Fruit fly (Drosophila melanogaster) whole organism, embryonic: ENCODE measurements around the gene mbt.

Experiments
- Awh ChIP-seq: fragments of 200-800 bp; sonication (Bioruptor generic); IDR thresholded peaks from 2 replicates; pipeline ENCODE4, ENCODE4 v1.3.6; 2022; ENCODE audit warnings: missing biosample characterization, missing genetic modification characterization
- CG11247 ChIP-seq: fragments of 200-800 bp; sonication (Bioruptor generic); IDR thresholded peaks from 2 replicates; pipeline ENCODE4 v1.3.6; 2022; ENCODE audit warnings: missing biosample characterization, missing genetic modification characterization
- CG12659 ChIP-seq: fragments of 200-800 bp; sonication (Bioruptor generic); optimal IDR thresholded peaks from 3 replicates; lab custom pipeline; 2017; ENCODE audit warnings: mild to moderate bottlenecking, missing biosample characterization, missing genetic modification reagents, missing genetic modification characterization
- CG12744 ChIP-seq: fragments of 200-800 bp; sonication (Bioruptor generic); optimal IDR thresholded peaks from 2 replicates; lab custom pipeline; 2016; ENCODE audit warnings: missing biosample characterization, missing genetic modification characterization
- CG15479 ChIP-seq: fragments of 200-800 bp; sonication (Bioruptor generic); optimal IDR thresholded peaks from 3 replicates; lab custom pipeline; 2019; ENCODE audit warnings: missing biosample characterization, mild to moderate bottlenecking, missing genetic modification characterization, moderate library complexity
- CG16779 ChIP-seq: fragments of 200-800 bp; sonication (Bioruptor generic); IDR thresholded peaks from 2 replicates; pipeline ENCODE4 v1.3.6; 2022; ENCODE audit warnings: missing biosample characterization, missing genetic modification characterization
- CG16813 ChIP-seq: fragments of 200-800 bp; sonication (Bioruptor generic); IDR thresholded peaks from 3 replicates; pipeline ENCODE4 v1.3.6; 2022; ENCODE audit warnings: missing biosample characterization, missing genetic modification characterization; ENCODE audit not compliant: partially characterized antibody
- CG17361 ChIP-seq: fragments of 200-800 bp; sonication (Bioruptor generic); IDR thresholded peaks from 3 replicates; pipeline ENCODE4 v1.3.6; 2022; ENCODE audit warnings: missing biosample characterization, missing genetic modification characterization
- CG17385 ChIP-seq: fragments of 200-800 bp; sonication (Bioruptor generic); optimal IDR thresholded peaks from 3 replicates; lab custom pipeline; 2018; ENCODE audit warnings: missing biosample characterization, mild to moderate bottlenecking, missing genetic modification characterization
- CG17802 ChIP-seq: fragments of 200-800 bp; sonication (Bioruptor generic); optimal IDR thresholded peaks from 2 replicates; lab custom pipeline; 2018; ENCODE audit warnings: missing biosample characterization, mild to moderate bottlenecking, missing genetic modification characterization, moderate library complexity
- CG18262 ChIP-seq: fragments of 200-800 bp; optimal IDR thresholded peaks from 3 replicates; lab custom pipeline; 2019; ENCODE audit warnings: missing biosample characterization, mild to moderate bottlenecking, missing genetic modification characterization, moderate library complexity
- CG2116 ChIP-seq: fragments of 200-800 bp; sonication (Bioruptor generic); optimal IDR thresholded peaks from 3 replicates; lab custom pipeline; 2018; ENCODE audit warnings: missing biosample characterization, mild to moderate bottlenecking, missing genetic modification characterization
- CG2678 ChIP-seq: fragments of 200-800 bp; sonication (Bioruptor generic); optimal IDR thresholded peaks from 3 replicates; lab custom pipeline; 2019; ENCODE audit warnings: missing biosample characterization, mild to moderate bottlenecking, missing genetic modification characterization, moderate library complexity
- CG2875 ChIP-seq: fragments of 200-800 bp; sonication (Bioruptor generic); optimal IDR thresholded peaks from 2 replicates; lab custom pipeline; 2017; ENCODE audit warnings: missing biosample characterization, mild to moderate bottlenecking, missing genetic modification characterization, missing genetic modification reagents
- CG34224 ChIP-seq: fragments of 200-800 bp; sonication (Bioruptor generic); IDR thresholded peaks from 3 replicates; pipeline ENCODE4 v1.3.6; 2022; ENCODE audit warnings: missing biosample characterization, missing genetic modification characterization; ENCODE audit not compliant: partially characterized antibody
- CG3847 ChIP-seq: fragments of 200-800 bp; sonication (Bioruptor generic); IDR thresholded peaks from 2 replicates; pipeline ENCODE4 v1.3.6; 2022; ENCODE audit warnings: missing biosample characterization, missing genetic modification characterization
- CG5245 ChIP-seq: fragments of 200-800 bp; sonication (Bioruptor generic); optimal IDR thresholded peaks from 3 replicates; lab custom pipeline; 2016; ENCODE audit warnings: missing biosample characterization, missing genetic modification characterization
- CG8944 ChIP-seq: fragments of 200-800 bp; sonication (Bioruptor generic); optimal IDR thresholded peaks from 3 replicates; lab custom pipeline; 2016; ENCODE audit warnings: missing biosample characterization, missing genetic modification characterization
- CG9437 ChIP-seq: fragments of 200-800 bp; sonication (Bioruptor generic); optimal IDR thresholded peaks from 2 replicates; lab custom pipeline; 2018; ENCODE audit warnings: missing biosample characterization, mild to moderate bottlenecking, missing genetic modification characterization
- CG9609 ChIP-seq: fragments of 200-800 bp; sonication (Bioruptor generic); optimal IDR thresholded peaks from 3 replicates; lab custom pipeline; 2016; ENCODE audit warnings: missing biosample characterization, missing genetic modification characterization
- Drgx ChIP-seq: fragments of 200-800 bp; sonication (Bioruptor generic); IDR thresholded peaks from 2 replicates; pipeline ENCODE4 v1.3.6; 2022; ENCODE audit warnings: missing biosample characterization, missing genetic modification characterization
- H15 ChIP-seq: fragments of 200-800 bp; sonication (Bioruptor generic); IDR thresholded peaks from 3 replicates; pipeline ENCODE4 v1.3.6; 2022; ENCODE audit warnings: missing biosample characterization, missing genetic modification characterization
- Hr51 ChIP-seq, 2 experiments: fragments of 200-800 bp; sonication (Bioruptor generic); optimal IDR thresholded peaks; 2 replicates in 1 of 2; 3 replicates in 1 of 2; lab custom pipeline; 2016 to 2018; ENCODE audit warnings: missing biosample characterization in 2 of 2, missing genetic modification characterization in 2 of 2, mild to moderate bottlenecking in 1 of 2, moderate library complexity in 1 of 2
- Med ChIP-seq: fragments of 200-800 bp; sonication (Bioruptor generic); peaks from one replicate; lab custom pipeline; 2016; ENCODE audit warnings: missing biosample characterization, missing genetic modification characterization, mild to moderate bottlenecking, inconsistent platforms, moderate library complexity
- Optix ChIP-seq: fragments of 200-800 bp; sonication (Bioruptor generic); IDR thresholded peaks from 3 replicates; pipeline ENCODE4 v1.3.6; 2022; ENCODE audit warnings: missing biosample characterization, missing genetic modification characterization
- PHDP ChIP-seq: fragments of 200-800 bp; sonication (Bioruptor generic); optimal IDR thresholded peaks from 3 replicates; lab custom pipeline; 2018; ENCODE audit warnings: missing biosample characterization, mild to moderate bottlenecking, missing genetic modification characterization, moderate library complexity
- Pdp1 ChIP-seq, 2 experiments: fragments of 200-800 bp; sonication (Bioruptor generic); optimal IDR thresholded peaks; 3 replicates each; lab custom pipeline; 2016; ENCODE audit warnings: missing biosample characterization in 2 of 2, missing genetic modification characterization in 2 of 2, mild to moderate bottlenecking in 1 of 2, moderate library complexity in 1 of 2
- ato ChIP-seq: fragments of 200-800 bp; sonication (Bioruptor generic); IDR thresholded peaks from 2 replicates; pipeline ENCODE4 v1.3.6; 2022; ENCODE audit warnings: missing biosample characterization, missing genetic modification characterization; ENCODE audit not compliant: partially characterized antibody
- br ChIP-seq: fragments of >200 bp; optimal IDR thresholded peaks from 2 replicates; lab custom pipeline; 2017
- cas ChIP-seq: fragments of 200-800 bp; sonication (Bioruptor generic); IDR thresholded peaks from 2 replicates; pipeline ENCODE4 v1.3.6; 2022; ENCODE audit warnings: missing biosample characterization, missing genetic modification characterization
- da ChIP-seq: fragments of 200-800 bp; sonication (Bioruptor generic); optimal IDR thresholded peaks from 2 replicates; lab custom pipeline; 2016; ENCODE audit warnings: missing biosample characterization, missing genetic modification characterization
- dmrt99B ChIP-seq: fragments of 200-800 bp; sonication (Bioruptor generic); optimal IDR thresholded peaks from 2 replicates; lab custom pipeline; 2018; ENCODE audit warnings: missing biosample characterization, mild to moderate bottlenecking, missing genetic modification characterization, moderate library complexity
- dysf ChIP-seq: fragments of 200-800 bp; sonication (Bioruptor generic); IDR thresholded peaks from 3 replicates; pipeline ENCODE4 v1.3.6; 2022; ENCODE audit warnings: missing biosample characterization, missing genetic modification characterization
- ems ChIP-seq: fragments of 200-800 bp; sonication (Bioruptor generic); optimal IDR thresholded peaks from 3 replicates; lab custom pipeline; 2016; ENCODE audit warnings: missing biosample characterization, missing genetic modification characterization
- esg ChIP-seq: fragments of 200-800 bp; sonication (Bioruptor generic); conservative IDR thresholded peaks from 2 replicates; pipeline ENCODE4 v1.3.6; 2022; ENCODE audit warnings: missing biosample characterization, missing genetic modification characterization
- gem ChIP-seq: fragments of 200-800 bp; sonication (Bioruptor generic); optimal IDR thresholded peaks from 2 replicates; lab custom pipeline; 2019; ENCODE audit warnings: missing biosample characterization, mild to moderate bottlenecking, missing genetic modification characterization, moderate library complexity
- gfzf ChIP-seq: fragments of 200-800 bp; sonication (Bioruptor generic); optimal IDR thresholded peaks from 2 replicates; lab custom pipeline; 2016; ENCODE audit warnings: missing biosample characterization, mild to moderate bottlenecking, missing genetic modification characterization, moderate library complexity
- grau ChIP-seq: fragments of 200-800 bp; optimal IDR thresholded peaks from 3 replicates; lab custom pipeline; 2019; ENCODE audit warnings: missing biosample characterization, mild to moderate bottlenecking, missing genetic modification characterization, moderate library complexity
- hkb ChIP-seq, 2 experiments: fragments of 200-800 bp in 1 of 2; fragments of >200 bp in 1 of 2; sonication (Bioruptor generic) in 1 of 2; IDR thresholded peaks in 1 of 2; optimal IDR thresholded peaks in 1 of 2; 2 replicates each; pipeline versions ENCODE4 v1.3.6 to Lab custom; 2017 to 2022; ENCODE audit warnings: missing biosample characterization in 1 of 2, missing genetic modification characterization in 1 of 2
- inv ChIP-seq: fragments of 200-800 bp; sonication (Bioruptor generic); IDR thresholded peaks from 2 replicates; pipeline ENCODE4 v1.3.6; 2022; ENCODE audit warnings: missing biosample characterization, missing genetic modification characterization; ENCODE audit not compliant: partially characterized antibody
- jing ChIP-seq: fragments of 200-800 bp; sonication (Bioruptor generic); optimal IDR thresholded peaks from 2 replicates; lab custom pipeline; 2018; ENCODE audit warnings: missing biosample characterization, mild to moderate bottlenecking, missing genetic modification characterization
- knrl ChIP-seq: fragments of 200-800 bp; sonication (Bioruptor generic); IDR thresholded peaks from 3 replicates; pipeline ENCODE4 v1.3.6; 2022; ENCODE audit warnings: missing biosample characterization, missing genetic modification characterization; ENCODE audit not compliant: partially characterized antibody
- lbe ChIP-seq: fragments of 200-800 bp; sonication (Bioruptor generic); optimal IDR thresholded peaks from 2 replicates; lab custom pipeline; 2016; ENCODE audit warnings: missing biosample characterization, mild to moderate bottlenecking, missing genetic modification characterization
- pan ChIP-seq, 4 experiments: fragments of >200 bp in 3 of 4; fragments of 200-800 bp in 1 of 4; sonication (Bioruptor generic) in 1 of 4; optimal IDR thresholded peaks in 3 of 4; IDR thresholded peaks in 1 of 4; 2 replicates each; pipeline versions ENCODE4 v1.3.6 to Lab custom; 2017 to 2022; ENCODE audit warnings: missing biosample characterization in 2 of 4, missing genetic modification characterization in 2 of 4, mixed read lengths in 1 of 4
- repo ChIP-seq: fragments of 200-800 bp; sonication (Bioruptor generic); optimal IDR thresholded peaks from 2 replicates; lab custom pipeline; 2016; ENCODE audit warnings: missing biosample characterization, missing genetic modification characterization
- scrt ChIP-seq: fragments of 200-800 bp; sonication (Bioruptor generic); optimal IDR thresholded peaks from 2 replicates; lab custom pipeline; 2018; ENCODE audit warnings: missing biosample characterization, mild to moderate bottlenecking, missing genetic modification characterization, moderate library complexity
- sisA ChIP-seq: fragments of 200-800 bp; sonication (Bioruptor generic); IDR thresholded peaks from 2 replicates; pipeline ENCODE4 v1.3.6; 2022; ENCODE audit warnings: missing biosample characterization, missing genetic modification characterization
- tio ChIP-seq: fragments of 200-800 bp; sonication (Bioruptor generic); optimal IDR thresholded peaks from 2 replicates; lab custom pipeline; 2017; ENCODE audit warnings: missing biosample characterization, missing genetic modification characterization, inconsistent platforms
- unc-4 ChIP-seq: fragments of 200-800 bp; sonication (Bioruptor generic); IDR thresholded peaks from 2 replicates; pipeline ENCODE4 v1.3.6; 2022; ENCODE audit warnings: missing biosample characterization, missing genetic modification characterization; ENCODE audit not compliant: partially characterized antibody

Gene mbt

dm6 chrX:16651098-16651497 lies 40.6 kb downstream of the mbt start, which contains the start of the genes CG32573 and CG42512 (continued):
- TF ChIP-seq Hr51 (GFP tag; optimal IDR thresholded peaks at IDR 0.05; lab: Kevin White, UChicago) (no peak), scrt (no peak), pan (optimal IDR thresholded peaks at IDR 0.05; lab: Kevin White, UChicago) (no peak), pan (GFP tag; optimal IDR thresholded peaks at IDR 0.05 in 1 of 2, IDR thresholded peaks at IDR 0.05 in 1 of 2) (no peak), H15 (GFP tag; lab: Robert Waterston, UW) (no peak), CG8944 (no peak), PHDP (tag; lab: Kevin White, UChicago) (no peak), ems (no peak), Med (GFP tag; lab: Kevin White, UChicago) (peak; percentile 81), Pdp1 (GFP tag; optimal IDR thresholded peaks at IDR 0.05; lab: Kevin White, UChicago) (peak in 1 of 2 experiments; percentile 34), ato (GFP tag; lab: Robert Waterston, UW) (peak; percentile 48; the same call in 1 of the 2 replicates), lbe (GFP tag; lab: Kevin White, UChicago) (no peak), da (GFP tag; lab: Kevin White, UChicago) (no peak), CG15479 (GFP tag; lab: Kevin White, UChicago) (no peak), CG9437 (GFP tag; lab: Kevin White, UChicago) (peak; percentile 77), inv (GFP tag; lab: Robert Waterston, UW) (peak; percentile 44; the same call in 1 of the 2 replicates), grau (tag; lab: Kevin White, UChicago) (no peak), Drgx (no peak), CG11247 (GFP tag; lab: Robert Waterston, UW) (no peak), CG18262 (no peak), CG17802 (tag; lab: Kevin White, UChicago) (no peak), esg (GFP tag; lab: Robert Waterston, UW) (no peak), CG17385 (GFP tag; lab: Kevin White, UChicago) (no peak), br (no peak), CG16813 (peak; percentile 67), jing (GFP tag; lab: Kevin White, UChicago) (no peak), tio (GFP tag; lab: Kevin White, UChicago) (no peak), CG9609 (GFP tag; lab: Kevin White, UChicago) (no peak), gem (tag; lab: Kevin White, UChicago) (no peak), CG3847 (GFP tag; lab: Robert Waterston, UW) (peak; percentile 60), CG2116 (GFP tag; lab: Kevin White, UChicago) (peak; percentile 71), sisA (GFP tag; lab: Robert Waterston, UW) (no peak), gfzf (peak; percentile 84), CG16779 (GFP tag; lab: Robert Waterston, UW) (no peak), CG2678 (tag; lab: Kevin White, UChicago) (no peak), hkb (optimal IDR thresholded peaks at IDR 0.05; lab: Kevin White, UChicago) (no peak), hkb (GFP tag; IDR thresholded peaks at IDR 0.05; lab: Robert Waterston, UW) (no peak), unc-4 (GFP tag; lab: Robert Waterston, UW) (peak; percentile 71), repo (no peak), CG2875 (GFP tag; lab: Kevin White, UChicago) (no peak), knrl (GFP tag; lab: Robert Waterston, UW) (peak; percentile 40; the same call in 1 of the 3 replicates), CG12744 (no peak), Awh (GFP tag; lab: Robert Waterston, UW) (no peak), CG34224 (GFP tag; lab: Robert Waterston, UW) (peak; percentile 79), CG17361 (GFP tag; lab: Robert Waterston, UW) (no peak), cas (no peak), CG5245 (no peak), CG12659 (GFP tag; lab: Kevin White, UChicago) (peak; percentile 43), dysf (GFP tag; lab: Robert Waterston, UW) (no peak), dmrt99B (tag; lab: Kevin White, UChicago) (no peak), Optix (GFP tag; lab: Robert Waterston, UW) (no peak)
